Fruit fly (Drosophila melanogaster): Measurements from ENCODE around the gene Gr93a.

Gr93a gene

DNA sequence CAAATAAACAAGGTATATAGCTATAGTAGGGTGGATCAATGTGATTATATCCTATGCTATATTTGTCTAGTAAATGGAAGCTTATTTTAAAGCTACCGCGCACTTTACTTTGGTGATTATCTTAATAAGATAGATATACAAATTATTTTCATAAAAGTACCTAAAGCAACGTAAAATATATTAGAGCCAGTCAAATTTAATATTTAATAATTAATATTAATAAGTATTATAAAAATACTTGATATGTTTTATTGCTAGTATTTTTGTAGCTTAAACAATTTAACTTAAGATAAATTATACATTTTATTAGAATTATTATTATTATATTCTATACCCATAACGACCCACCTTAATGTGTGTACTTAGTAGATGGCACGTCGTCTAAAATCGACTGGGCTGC lies 7.3 kb downstream of the Gr93a start:
- no peak for TF ChIP-seq CG9705 (GFP tag; optimal IDR thresholded peaks at IDR 0.05)
- TF ChIP-seq Dfd (GFP tag; optimal IDR thresholded peaks at IDR 0.05) = no peak
- no peak for TF ChIP-seq dl (GFP tag; optimal IDR thresholded peaks at IDR 0.05; ENCODE audit: insufficient read depth in 1 of 2, partially characterized antibody in 2 of 2)
- TF ChIP-seq Sp1 (GFP tag; optimal IDR thresholded peaks at IDR 0.05) = peak; percentile 70
- TF ChIP-seq tai (GFP tag; optimal IDR thresholded peaks at IDR 0.05) = no peak
- peak; percentile 64 for TF ChIP-seq HLH106 (tag; optimal IDR thresholded peaks at IDR 0.05)
- no peak for TF ChIP-seq ey (GFP tag; optimal IDR thresholded peaks at IDR 0.05)
- peak in 1 of 2 experiments; percentile 42 for TF ChIP-seq foxo (GFP tag; optimal IDR thresholded peaks at IDR 0.05)
- peak; percentile 4 for TF ChIP-seq psq (GFP tag; optimal IDR thresholded peaks at IDR 0.05)
- TF ChIP-seq Jra (GFP tag; optimal IDR thresholded peaks at IDR 0.05) = no peak
- TF ChIP-seq GATAd (GFP tag; optimal IDR thresholded peaks at IDR 0.05) = no peak
- TF ChIP-seq CrebA (GFP tag; optimal IDR thresholded peaks at IDR 0.05; ENCODE audit: borderline replicate concordance) = no peak
- TF ChIP-seq Hnf4 (GFP tag; optimal IDR thresholded peaks at IDR 0.05) = peak; percentile 27
- no peak for TF ChIP-seq sage (GFP tag; optimal IDR thresholded peaks at IDR 0.05)
- TF ChIP-seq rgr (GFP tag; optimal IDR thresholded peaks at IDR 0.05) = peak; percentile 32
- no peak for TF ChIP-seq N (GFP tag; optimal IDR thresholded peaks at IDR 0.05)
- no peak for TF ChIP-seq brk (GFP tag; optimal IDR thresholded peaks at IDR 0.05)
- peak; percentile 19 for TF ChIP-seq OdsH (GFP tag; optimal IDR thresholded peaks at IDR 0.05)
- no peak for TF ChIP-seq lola (GFP tag; optimal IDR thresholded peaks at IDR 0.05)
- no peak for TF ChIP-seq Myc (optimal IDR thresholded peaks at IDR 0.05)

DNA sequence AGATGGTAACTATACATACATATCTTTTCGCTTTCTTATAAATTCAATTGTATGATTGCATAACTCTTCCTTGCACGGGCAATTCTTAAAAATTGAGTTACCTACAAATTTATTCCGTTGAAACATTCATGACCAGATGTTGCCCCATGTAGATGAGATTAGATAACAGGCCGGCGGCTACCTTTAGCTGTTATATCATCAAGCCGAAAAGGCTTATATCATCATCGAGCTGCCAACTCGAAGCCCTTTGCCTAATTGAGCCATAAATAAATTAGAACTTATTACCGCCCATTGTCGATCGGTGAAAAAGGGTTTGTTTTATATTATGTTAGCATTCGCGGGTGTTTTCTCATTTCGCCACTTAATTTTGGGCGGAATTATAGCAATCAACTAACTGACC lies 8.1 kb downstream of the Gr93a start:
- TF ChIP-seq CrebA (GFP tag; optimal IDR thresholded peaks at IDR 0.05; ENCODE audit: borderline replicate concordance) (no peak), GATAd (GFP tag; optimal IDR thresholded peaks at IDR 0.05) (no peak), dmrt93B (GFP tag; optimal IDR thresholded peaks at IDR 0.05) (no peak), Dif (GFP tag; optimal IDR thresholded peaks at IDR 0.05; ENCODE audit: partially characterized antibody) (no peak), HLH106 (tag; optimal IDR thresholded peaks at IDR 0.05) (no peak), fru (GFP tag; optimal IDR thresholded peaks at IDR 0.05) (no peak), br (GFP tag; optimal IDR thresholded peaks at IDR 0.05) (no peak), Myc (optimal IDR thresholded peaks at IDR 0.05) (no peak), ey (GFP tag; optimal IDR thresholded peaks at IDR 0.05) (no peak), OdsH (GFP tag; optimal IDR thresholded peaks at IDR 0.05) (no peak), h (GFP tag; optimal IDR thresholded peaks at IDR 0.05) (no peak)

DNA sequence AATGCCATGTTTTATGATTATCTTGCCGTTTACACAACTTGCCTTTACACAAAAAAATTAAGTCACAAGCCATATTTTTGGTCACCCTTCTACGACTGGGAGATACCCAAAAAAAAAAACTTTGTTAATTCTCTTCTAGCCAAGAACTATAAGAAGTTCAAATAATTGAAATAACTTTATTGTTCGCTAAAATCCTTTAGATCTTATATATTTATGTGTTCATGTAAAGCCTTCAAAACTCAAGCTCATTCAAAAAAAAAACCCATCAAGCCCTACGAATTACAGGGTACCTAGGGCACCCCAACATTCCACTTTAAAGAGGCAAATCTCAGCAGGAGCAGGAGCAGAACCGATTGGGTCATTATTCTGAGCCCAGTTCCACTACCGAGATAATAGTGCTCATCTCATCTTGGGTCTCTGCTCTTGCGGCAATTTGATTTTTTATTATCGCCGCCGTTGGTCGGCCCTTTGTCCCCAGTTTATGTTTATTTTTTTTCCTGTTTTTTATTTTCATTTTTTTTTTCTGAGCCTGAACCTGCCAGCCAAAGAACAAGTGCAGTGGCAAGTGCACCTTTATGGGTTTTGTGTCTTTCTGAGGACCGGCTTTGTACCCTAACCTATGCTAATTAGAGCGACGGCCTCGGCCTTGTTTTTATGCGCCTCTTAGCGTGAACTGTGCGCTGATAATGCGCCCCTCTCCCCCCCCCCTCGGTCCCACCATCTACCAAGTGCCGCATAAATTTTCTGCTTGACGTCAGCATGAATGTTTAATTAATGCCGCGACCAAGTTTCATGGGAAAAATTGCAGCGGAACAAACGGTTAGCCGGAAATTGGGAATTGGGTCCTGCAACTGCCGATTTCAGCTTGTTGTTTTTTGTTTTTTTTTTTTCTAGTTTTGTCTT lies 9.4 kb downstream of the Gr93a start:
- TF ChIP-seq rgr (GFP tag; optimal IDR thresholded peaks at IDR 0.05) (no peak), foxo (GFP tag; optimal IDR thresholded peaks at IDR 0.05) (peak in 1 of 2 experiments; percentile 0), Hnf4 (GFP tag; optimal IDR thresholded peaks at IDR 0.05) (no peak), Hr83 (GFP tag; optimal IDR thresholded peaks at IDR 0.05; ENCODE audit: poor library complexity, severe bottlenecking) (no peak)

DNA sequence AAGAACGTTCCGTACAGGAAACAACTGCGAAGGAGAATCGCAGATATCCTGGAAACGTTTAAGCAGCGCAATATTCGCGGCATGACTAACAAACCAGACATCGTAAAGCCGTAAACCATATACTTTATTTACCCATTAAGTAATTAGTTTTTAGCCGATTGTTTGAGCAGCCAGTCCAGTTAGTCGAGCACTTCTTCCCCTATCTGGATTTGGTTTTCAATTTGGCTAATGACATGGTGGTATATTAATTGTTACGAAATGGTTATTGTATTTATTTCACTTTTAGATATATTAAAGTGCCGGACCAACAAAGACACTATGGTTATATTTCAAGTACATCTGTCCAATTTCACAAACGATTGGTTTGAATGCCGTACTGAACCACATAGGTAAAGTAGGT lies 11.4 kb downstream of the Gr93a start, which contains the start of gene Gr93b:
TSS of gene Gr93b (minus strand) at position 101 of the 400 bp plus-strand sequence.
- TF ChIP-seq h (GFP tag; optimal IDR thresholded peaks at IDR 0.05) = no peak

DNA sequence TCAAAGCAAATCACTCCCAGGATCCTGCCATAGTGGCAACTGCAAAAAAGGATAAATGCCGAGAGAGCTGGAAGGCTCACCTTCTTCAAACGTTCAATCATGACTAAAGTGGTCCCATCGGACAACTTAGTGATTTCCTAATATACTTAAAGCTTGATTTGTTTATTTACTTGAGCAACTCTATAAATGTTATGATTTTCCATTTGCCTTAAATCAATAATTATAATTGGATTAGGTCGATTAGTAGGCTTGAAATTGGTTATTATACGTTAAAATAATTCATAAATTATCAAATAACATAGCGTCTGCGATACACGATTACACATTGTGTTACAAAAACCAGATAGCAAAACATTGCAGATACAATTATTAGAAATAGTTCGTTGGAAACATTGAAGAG lies 12.9 kb downstream of the Gr93a start, which contains the start of gene Gr93c:
TSS of gene Gr93c (minus strand) at position 101 of the 400 bp plus-strand sequence.
- TF ChIP-seq br (GFP tag; optimal IDR thresholded peaks at IDR 0.05) = no peak
- TF ChIP-seq Jra (GFP tag; optimal IDR thresholded peaks at IDR 0.05) = no peak
- TF ChIP-seq Mio (GFP tag; optimal IDR thresholded peaks at IDR 0.05) = no peak
- TF ChIP-seq fru (GFP tag; optimal IDR thresholded peaks at IDR 0.05) = no peak
- no peak for TF ChIP-seq ey (GFP tag; optimal IDR thresholded peaks at IDR 0.05)
- no peak for TF ChIP-seq GATAd (GFP tag; optimal IDR thresholded peaks at IDR 0.05)
- no peak for TF ChIP-seq jim (GFP tag; optimal IDR thresholded peaks at IDR 0.05)
- TF ChIP-seq Myc (optimal IDR thresholded peaks at IDR 0.05) = no peak
- TF ChIP-seq sage (GFP tag; optimal IDR thresholded peaks at IDR 0.05) = no peak
- TF ChIP-seq HLH106 (tag; optimal IDR thresholded peaks at IDR 0.05) = no peak
- TF ChIP-seq tai (GFP tag; optimal IDR thresholded peaks at IDR 0.05) = no peak
